Worm (Caenorhabditis elegans) whole organism, young adult: ENCODE measurements around the gene lin-66.
"Not testable (repeated sequence)": the region's sequence is repeated elsewhere in the genome, so short reads cannot be mapped to it uniquely, and the experiment has no call there.

Experiments used
- Y56A3A.18 ChIP-seq: fragments of 200-800 bp; sonication (Bioruptor generic); IDR thresholded peaks from 2 replicates; pipeline ENCODE4 v1.3.6; 2022; ENCODE audit warnings: missing genetic modification reagents, missing genetic modification characterization, missing compliant biosample characterization
- unc-62 ChIP-seq: fragments of 150-350 bp; optimal IDR thresholded peaks from 2 replicates; lab custom pipeline; 2014; ENCODE audit warnings: missing biosample characterization, missing genetic modification reagents, missing genetic modification characterization

DNA sequence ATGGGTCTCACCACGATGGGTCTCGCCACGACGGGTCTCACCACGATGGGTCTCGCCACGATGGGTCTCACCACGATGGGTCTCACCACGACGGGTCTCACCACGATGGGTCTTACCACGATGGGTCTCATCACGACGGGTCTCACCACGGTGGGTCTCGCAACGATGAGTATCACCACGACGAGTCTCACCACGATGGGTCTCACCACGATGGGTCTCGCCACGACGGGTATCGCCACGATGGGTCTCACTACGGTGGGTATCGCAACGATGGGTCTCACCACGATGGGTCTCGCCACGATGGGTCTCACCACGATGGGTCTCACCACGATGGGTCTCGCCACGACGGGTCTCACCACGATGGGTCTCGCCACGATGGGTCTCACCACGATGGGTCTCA, 3.4 kb upstream of the lin-66 start:
- TF ChIP-seq unc-62 (GFP tag; lab: Kevin White, UChicago); Y56A3A.18: not testable (repeated sequence)
